Fruit fly (Drosophila melanogaster) whole organism, prepupa: Measurements from ENCODE around the gene Hsp67Ba.

Source experiments
- CG10631 ChIP-seq: fragments of 200-800 bp; sonication (Bioruptor generic); optimal IDR thresholded peaks from 2 replicates; lab custom pipeline; 2016; ENCODE audit warnings: missing biosample characterization, missing genetic modification characterization
- CG11762 ChIP-seq: fragments of 200-800 bp; sonication (Bioruptor generic); optimal IDR thresholded peaks from 3 replicates; lab custom pipeline; 2016; ENCODE audit warnings: missing biosample characterization, missing genetic modification characterization; ENCODE audit not compliant: insufficient read depth
- CG11902 ChIP-seq: fragments of 200-800 bp; sonication (Bioruptor generic); optimal IDR thresholded peaks from 3 replicates; lab custom pipeline; 2016; ENCODE audit warnings: missing biosample characterization, missing genetic modification characterization
- CG1621 ChIP-seq: fragments of 200-800 bp; sonication (Bioruptor generic); optimal IDR thresholded peaks from 3 replicates; lab custom pipeline; 2018; ENCODE audit warnings: missing biosample characterization, mild to moderate bottlenecking, missing genetic modification characterization
- CG16779 ChIP-seq: fragments of 200-800 bp; sonication (Bioruptor generic); optimal IDR thresholded peaks from 3 replicates; lab custom pipeline; 2017; ENCODE audit warnings: missing biosample characterization, mild to moderate bottlenecking, missing genetic modification characterization
- CG31627 ChIP-seq: fragments of 200-800 bp; sonication (Bioruptor generic); optimal IDR thresholded peaks from 3 replicates; lab custom pipeline; 2016; ENCODE audit warnings: missing biosample characterization, missing genetic modification characterization
- CG34406 ChIP-seq: fragments of 200-800 bp; sonication (Bioruptor generic); optimal IDR thresholded peaks from 3 replicates; lab custom pipeline; 2016; ENCODE audit warnings: missing biosample characterization, missing genetic modification characterization
- CG4318 ChIP-seq: fragments of 200-800 bp; sonication (Bioruptor generic); optimal IDR thresholded peaks from 3 replicates; lab custom pipeline; 2017; ENCODE audit warnings: missing biosample characterization, mild to moderate bottlenecking, missing genetic modification characterization
- CG6276 ChIP-seq: fragments of 200-800 bp; sonication (Bioruptor generic); optimal IDR thresholded peaks from 2 replicates; lab custom pipeline; 2017; ENCODE audit warnings: missing biosample characterization, mild to moderate bottlenecking, missing genetic modification characterization
- CG6792 ChIP-seq: fragments of 200-800 bp; sonication (Bioruptor generic); optimal IDR thresholded peaks from 3 replicates; lab custom pipeline; 2016; ENCODE audit warnings: missing biosample characterization, missing genetic modification characterization
- CG6808 ChIP-seq: fragments of 200-800 bp; sonication (Bioruptor generic); optimal IDR thresholded peaks from 3 replicates; lab custom pipeline; 2017; ENCODE audit warnings: missing biosample characterization, missing genetic modification characterization, mild to moderate bottlenecking, moderate library complexity, missing genetic modification reagents
- CG6854 ChIP-seq: fragments of 200-800 bp; sonication (Bioruptor generic); optimal IDR thresholded peaks from 2 replicates; lab custom pipeline; 2017; ENCODE audit warnings: missing biosample characterization, mild to moderate bottlenecking, missing genetic modification characterization
- CG7368 ChIP-seq: fragments of 200-800 bp; sonication (Bioruptor generic); optimal IDR thresholded peaks from 3 replicates; lab custom pipeline; 2016; ENCODE audit warnings: missing biosample characterization, missing genetic modification characterization
- CG8119 ChIP-seq: fragments of 200-800 bp; sonication (Bioruptor generic); IDR thresholded peaks from 3 replicates; pipeline ENCODE4 v1.3.6; 2022; ENCODE audit warnings: missing biosample characterization, missing genetic modification characterization
- CG8632 ChIP-seq: fragments of 200-800 bp; sonication (Bioruptor generic); optimal IDR thresholded peaks from 3 replicates; lab custom pipeline; 2016; ENCODE audit warnings: missing biosample characterization, missing genetic modification characterization
- CG9139 ChIP-seq: fragments of 200-800 bp; sonication (Bioruptor generic); optimal IDR thresholded peaks from 3 replicates; lab custom pipeline; 2017; ENCODE audit warnings: missing biosample characterization, mild to moderate bottlenecking, missing genetic modification characterization
- Eip75B ChIP-seq: fragments of 200-800 bp; sonication (Bioruptor generic); optimal IDR thresholded peaks from 3 replicates; lab custom pipeline; 2016; ENCODE audit warnings: missing biosample characterization, missing genetic modification characterization
- Eip78C ChIP-seq: fragments of 200-800 bp; sonication (Bioruptor generic); peaks from one replicate; lab custom pipeline; 2016; ENCODE audit warnings: missing biosample characterization, missing genetic modification characterization
- Eip93F ChIP-seq: fragments of 200-800 bp; sonication (Bioruptor generic); optimal IDR thresholded peaks from 2 replicates; lab custom pipeline; 2016; ENCODE audit warnings: missing biosample characterization, mild to moderate bottlenecking, missing genetic modification characterization
- Ets21C ChIP-seq: fragments of 200-800 bp; sonication (Bioruptor generic); optimal IDR thresholded peaks from 3 replicates; lab custom pipeline; 2016; ENCODE audit warnings: missing biosample characterization, missing genetic modification characterization
- Ets96B ChIP-seq: fragments of 200-800 bp; optimal IDR thresholded peaks from 2 replicates; lab custom pipeline; 2019; ENCODE audit warnings: missing biosample characterization, mild to moderate bottlenecking, missing genetic modification characterization, moderate library complexity
- Gug ChIP-seq: fragments of 200-800 bp; sonication (Bioruptor generic); IDR thresholded peaks from 2 replicates; pipeline ENCODE4 v1.3.6; 2022; ENCODE audit warnings: missing biosample characterization, missing genetic modification characterization
- Hr39 ChIP-seq: fragments of 200-800 bp; sonication (Bioruptor generic); optimal IDR thresholded peaks from 2 replicates; lab custom pipeline; 2016; ENCODE audit warnings: missing biosample characterization, missing genetic modification characterization
- Hr4 ChIP-seq: fragments of 200-800 bp; sonication (Bioruptor generic); optimal IDR thresholded peaks from 3 replicates; lab custom pipeline; 2016; ENCODE audit warnings: missing biosample characterization, missing genetic modification characterization
- Met ChIP-seq: fragments of 200-800 bp; sonication (Bioruptor generic); optimal IDR thresholded peaks from 3 replicates; lab custom pipeline; 2016; ENCODE audit warnings: missing biosample characterization, missing genetic modification characterization
- OdsH ChIP-seq: fragments of 200-800 bp; sonication (Bioruptor generic); optimal IDR thresholded peaks from 3 replicates; lab custom pipeline; 2016; ENCODE audit warnings: missing biosample characterization, missing genetic modification characterization
- Smox ChIP-seq: fragments of 200-800 bp; sonication (Bioruptor generic); optimal IDR thresholded peaks from 3 replicates; lab custom pipeline; 2016; ENCODE audit warnings: missing biosample characterization, missing genetic modification characterization
- Sox102F ChIP-seq: fragments of 200-800 bp; sonication (Bioruptor generic); optimal IDR thresholded peaks from 2 replicates; lab custom pipeline; 2016; ENCODE audit warnings: missing biosample characterization, mild to moderate bottlenecking, missing genetic modification characterization
- Sox14 ChIP-seq: fragments of 200-800 bp; sonication (Bioruptor generic); optimal IDR thresholded peaks from 3 replicates; lab custom pipeline; 2016; ENCODE audit warnings: missing biosample characterization, missing genetic modification characterization
- Sox15 ChIP-seq: fragments of 200-800 bp; sonication (Bioruptor generic); optimal IDR thresholded peaks from 3 replicates; lab custom pipeline; 2016; ENCODE audit warnings: missing biosample characterization, missing genetic modification characterization
- achi ChIP-seq: fragments of 200-800 bp; sonication (Bioruptor generic); optimal IDR thresholded peaks from 3 replicates; lab custom pipeline; 2016; ENCODE audit warnings: missing biosample characterization, missing genetic modification characterization
- acj6 ChIP-seq: fragments of 200-800 bp; sonication (Bioruptor generic); optimal IDR thresholded peaks from 3 replicates; lab custom pipeline; 2016; ENCODE audit warnings: missing biosample characterization, missing genetic modification characterization
- cyc ChIP-seq: fragments of 200-800 bp; sonication (Bioruptor generic); optimal IDR thresholded peaks from 3 replicates; lab custom pipeline; 2016; ENCODE audit warnings: missing biosample characterization, missing genetic modification characterization
- dac ChIP-seq: fragments of 200-800 bp; sonication (Bioruptor generic); optimal IDR thresholded peaks from 2 replicates; lab custom pipeline; 2017; ENCODE audit warnings: missing biosample characterization, mild to moderate bottlenecking, missing genetic modification characterization
- eg ChIP-seq: fragments of 200-800 bp; sonication (Bioruptor generic); IDR thresholded peaks from 3 replicates; pipeline ENCODE4 v1.3.6; 2022; ENCODE audit warnings: missing biosample characterization, missing genetic modification characterization
- esn ChIP-seq: fragments of 200-800 bp; sonication (Bioruptor generic); optimal IDR thresholded peaks from 2 replicates; lab custom pipeline; 2016; ENCODE audit warnings: missing biosample characterization, mild to moderate bottlenecking, missing genetic modification characterization, moderate library complexity
- fd59A ChIP-seq: fragments of 200-800 bp; sonication (Bioruptor generic); optimal IDR thresholded peaks from 2 replicates; lab custom pipeline; 2017; ENCODE audit warnings: missing biosample characterization, mild to moderate bottlenecking, missing genetic modification characterization, missing genetic modification reagents
- fd85E ChIP-seq: fragments of 200-800 bp; sonication (Bioruptor generic); optimal IDR thresholded peaks from 3 replicates; lab custom pipeline; 2016; ENCODE audit warnings: missing biosample characterization, missing genetic modification characterization
- fkh ChIP-seq: fragments of 200-800 bp; sonication (Bioruptor generic); optimal IDR thresholded peaks from 3 replicates; lab custom pipeline; 2017; ENCODE audit warnings: missing biosample characterization, mild to moderate bottlenecking, missing genetic modification characterization, moderate library complexity
- lz ChIP-seq: fragments of 200-800 bp; sonication (Bioruptor generic); optimal IDR thresholded peaks from 3 replicates; lab custom pipeline; 2016; ENCODE audit warnings: missing biosample characterization, missing genetic modification characterization
- net ChIP-seq: fragments of 200-800 bp; sonication (Bioruptor generic); optimal IDR thresholded peaks from 3 replicates; lab custom pipeline; 2016; ENCODE audit warnings: missing biosample characterization, missing genetic modification characterization
- pdm3 ChIP-seq: fragments of 200-800 bp; sonication (Bioruptor generic); optimal IDR thresholded peaks from 3 replicates; lab custom pipeline; 2016; ENCODE audit warnings: missing biosample characterization, missing genetic modification characterization
- salr ChIP-seq, 2 experiments: fragments of 200-800 bp; sonication (Bioruptor generic); optimal IDR thresholded peaks; 3 replicates each; lab custom pipeline; 2016 to 2018; ENCODE audit warnings: missing biosample characterization in 2 of 2, missing genetic modification characterization in 2 of 2, mild to moderate bottlenecking in 1 of 2
- spab ChIP-seq: fragments of 200-800 bp; sonication (Bioruptor generic); optimal IDR thresholded peaks from 2 replicates; lab custom pipeline; 2017; ENCODE audit warnings: missing biosample characterization, mild to moderate bottlenecking, missing genetic modification characterization, missing genetic modification reagents
- svp ChIP-seq: fragments of 200-800 bp; sonication (Bioruptor generic); peaks from one replicate; lab custom pipeline; 2016; ENCODE audit warnings: missing biosample characterization, missing genetic modification characterization
- topi ChIP-seq: fragments of 200-800 bp; sonication (Bioruptor generic); optimal IDR thresholded peaks from 3 replicates; lab custom pipeline; 2016; ENCODE audit warnings: missing biosample characterization, missing genetic modification characterization
- vri ChIP-seq: fragments of 200-800 bp; sonication (Bioruptor generic); optimal IDR thresholded peaks from 3 replicates; lab custom pipeline; 2016; ENCODE audit warnings: missing biosample characterization, mild to moderate bottlenecking, missing genetic modification characterization

The Hsp67Ba gene

dm6 chr3L:9353733-9354132, 25.6 kb downstream of the Hsp67Ba start, which contains the start of gene CG32040:
CG32040 (plus strand) TSS chr3L:9354033.
- TF ChIP-seq pdm3 (GFP tag; lab: Kevin White, UChicago) (no peak), esn (GFP tag; lab: Kevin White, UChicago) (no peak), CG9139 (GFP tag; lab: Kevin White, UChicago) (no peak), Ets21C (GFP tag; lab: Kevin White, UChicago) (no peak), CG8632 (no peak), CG11902 (GFP tag; lab: Kevin White, UChicago) (no peak), OdsH (GFP tag; lab: Kevin White, UChicago) (no peak), CG8119 (GFP tag; lab: Robert Waterston, UW) (no peak), CG4318 (GFP tag; lab: Kevin White, UChicago) (no peak), CG31627 (GFP tag; lab: Kevin White, UChicago) (no peak), CG10631 (no peak), CG6792 (GFP tag; lab: Kevin White, UChicago) (no peak), net (GFP tag; lab: Kevin White, UChicago) (no peak), Met (GFP tag; lab: Kevin White, UChicago) (no peak)

DNA sequence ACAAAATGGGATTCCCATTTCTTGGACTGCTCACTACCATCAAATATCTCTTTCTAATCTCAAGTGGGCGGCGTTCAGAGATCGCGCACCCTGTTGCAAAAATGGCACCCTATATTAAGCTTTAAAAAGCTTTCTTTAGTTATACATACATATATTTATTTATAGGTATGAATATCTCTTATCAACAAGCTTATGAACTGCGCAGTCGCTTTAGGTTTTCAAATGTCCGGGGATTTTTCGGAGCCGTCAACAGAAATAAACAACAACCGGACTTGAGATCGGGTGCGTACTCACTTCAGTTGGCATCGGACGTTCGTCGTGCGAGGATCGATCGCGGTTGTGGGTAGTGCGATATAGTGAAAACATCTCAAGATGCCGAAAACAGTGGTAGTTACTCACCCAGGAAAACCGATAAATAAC, 30.0 kb downstream of the Hsp67Ba start, which contains the start of gene PGRP-LF:
Gene PGRP-LF, plus strand, starts transcription at position 296 of the 420 bp plus-strand sequence.
- TF ChIP-seq CG1621 (tag; lab: Kevin White, UChicago) (peak; percentile 46), CG4318 (GFP tag; lab: Kevin White, UChicago) (no peak), Hr4 (peak; percentile 37), fd85E (GFP tag; lab: Kevin White, UChicago) (no peak), net (GFP tag; lab: Kevin White, UChicago) (no peak), acj6 (no peak), CG6808 (GFP tag; lab: Kevin White, UChicago) (no peak), Gug (GFP tag; lab: Robert Waterston, UW) (no peak), Hr39 (GFP tag; lab: Kevin White, UChicago) (no peak), Met (GFP tag; lab: Kevin White, UChicago) (peak; percentile 20), salr (GFP tag; optimal IDR thresholded peaks at IDR 0.05; lab: Kevin White, UChicago) (no peak), CG6854 (GFP tag; lab: Kevin White, UChicago) (no peak), CG16779 (tag; lab: Kevin White, UChicago) (peak; percentile 58), esn (GFP tag; lab: Kevin White, UChicago) (peak; percentile 37), dac (GFP tag; lab: Kevin White, UChicago) (no peak), Eip75B (GFP tag; lab: Kevin White, UChicago) (peak; percentile 7), svp (peak; percentile 79), Eip93F (GFP tag; lab: Kevin White, UChicago) (peak; percentile 58), cyc (GFP tag; lab: Kevin White, UChicago) (no peak), spab (GFP tag; lab: Kevin White, UChicago) (no peak), CG6792 (GFP tag; lab: Kevin White, UChicago) (no peak), OdsH (GFP tag; lab: Kevin White, UChicago) (peak; percentile 38), pdm3 (GFP tag; lab: Kevin White, UChicago) (no peak), eg (GFP tag; lab: Robert Waterston, UW) (no peak), topi (GFP tag; lab: Kevin White, UChicago) (peak; percentile 22), CG11902 (GFP tag; lab: Kevin White, UChicago) (no peak), CG31627 (GFP tag; lab: Kevin White, UChicago) (peak; percentile 9), Ets21C (GFP tag; lab: Kevin White, UChicago) (no peak), CG8632 (no peak), vri (GFP tag; lab: Kevin White, UChicago) (peak; percentile 32), CG7368 (GFP tag; lab: Kevin White, UChicago) (no peak), fd59A (GFP tag; lab: Kevin White, UChicago) (no peak), CG10631 (no peak), lz (GFP tag; lab: Kevin White, UChicago) (no peak), Sox102F (GFP tag; lab: Kevin White, UChicago) (peak; percentile 21), achi (GFP tag; lab: Kevin White, UChicago) (peak; percentile 28), Smox (no peak), CG34406 (peak; percentile 14), CG11762 (GFP tag; lab: Kevin White, UChicago) (no peak), fkh (GFP tag; lab: Kevin White, UChicago) (peak; percentile 80), Eip78C (GFP tag; lab: Kevin White, UChicago) (peak; percentile 77), CG9139 (GFP tag; lab: Kevin White, UChicago) (no peak), Ets96B (tag; lab: Kevin White, UChicago) (no peak), Sox14 (no peak), CG6276 (no peak), Sox15 (GFP tag; lab: Kevin White, UChicago) (no peak)
